Worm (Caenorhabditis elegans) whole organism, early embryonic: ENCODE measurements around the gene M02E1.3.
"Not testable (repeated sequence)": the region's sequence is repeated elsewhere in the genome, so short reads cannot be mapped to it uniquely, and the experiment has no call there.

Experiments used
- B0310.2 ChIP-seq: sonication (generic microtip); optimal IDR thresholded peaks from 2 replicates; lab custom pipeline; 2016; ENCODE audit warnings: mild to moderate bottlenecking, missing genetic modification characterization, missing compliant biosample characterization
- F13C5.2 ChIP-seq: sonication (generic microtip); optimal IDR thresholded peaks from 2 replicates; lab custom pipeline; 2017; ENCODE audit warnings: mild to moderate bottlenecking, missing genetic modification characterization, inconsistent platforms, missing compliant biosample characterization
- aly-1 ChIP-seq: sonication (generic microtip); optimal IDR thresholded peaks from 2 replicates; lab custom pipeline; 2016; ENCODE audit warnings: missing genetic modification characterization, missing compliant biosample characterization
- ama-1 ChIP-seq: fragments of 150-350 bp; optimal IDR thresholded peaks from 2 replicates; lab custom pipeline; 2014
- ceh-13 ChIP-seq: fragments of 200-800 bp; sonication (Bioruptor generic); optimal IDR thresholded peaks from 2 replicates; lab custom pipeline; 2018; ENCODE audit warnings: mild to moderate bottlenecking, missing genetic modification characterization, missing compliant biosample characterization
- ceh-36 ChIP-seq: sonication (generic microtip); optimal IDR thresholded peaks from 2 replicates; lab custom pipeline; 2016; ENCODE audit warnings: missing genetic modification characterization, inconsistent platforms, missing compliant biosample characterization
- ets-7 ChIP-seq: sonication (generic microtip); optimal IDR thresholded peaks from 2 replicates; lab custom pipeline; 2016; ENCODE audit warnings: missing genotype, missing genetic modification characterization, missing compliant biosample characterization
- flt-1 ChIP-seq: fragments of 200-800 bp; sonication (Bioruptor generic); IDR thresholded peaks from 2 replicates; pipeline ENCODE4 v1.3.6; 2022; ENCODE audit warnings: missing genetic modification characterization, missing compliant biosample characterization
- hmbx-1 ChIP-seq: sonication (generic microtip); optimal IDR thresholded peaks from 2 replicates; lab custom pipeline; 2016; ENCODE audit warnings: mild to moderate bottlenecking, missing genetic modification characterization, missing compliant biosample characterization
- hmg-4 ChIP-seq: fragments of 200-800 bp; sonication (Bioruptor generic); optimal IDR thresholded peaks from 2 replicates; lab custom pipeline; 2018; ENCODE audit warnings: mild to moderate bottlenecking, missing genetic modification characterization, missing compliant biosample characterization
- hnd-1 ChIP-seq: sonication (generic microtip); optimal IDR thresholded peaks from 2 replicates; lab custom pipeline; 2016; ENCODE audit warnings: missing genetic modification characterization, missing compliant biosample characterization
- pes-1 ChIP-seq: fragments of 200-800 bp; sonication (Bioruptor generic); IDR thresholded peaks from 2 replicates; pipeline ENCODE4 v1.3.6; 2022; ENCODE audit warnings: missing genetic modification reagents, missing genetic modification characterization, missing compliant biosample characterization
- scrt-1 ChIP-seq: fragments of 200-800 bp; sonication (Bioruptor generic); IDR thresholded peaks from 2 replicates; pipeline ENCODE4 v1.3.6; 2022; ENCODE audit warnings: missing genetic modification characterization, missing compliant biosample characterization
- sea-1 ChIP-seq: fragments of 200-800 bp; sonication (Bioruptor generic); conservative IDR thresholded peaks from 2 replicates; pipeline ENCODE4 v1.3.6; 2022; ENCODE audit warnings: missing genetic modification characterization, missing compliant biosample characterization
- tbx-11 ChIP-seq: fragments of 200-800 bp; sonication (Bioruptor generic); IDR thresholded peaks from 2 replicates; pipeline ENCODE4 v1.3.6; 2022; ENCODE audit warnings: missing genetic modification characterization, missing compliant biosample characterization
- tbx-37 ChIP-seq: fragments of 200-800 bp; sonication (Bioruptor generic); conservative IDR thresholded peaks from 2 replicates; pipeline ENCODE4 v1.3.6; 2022; ENCODE audit warnings: missing genetic modification reagents, missing genetic modification characterization, missing compliant biosample characterization
- tra-4 ChIP-seq: sonication (generic microtip); optimal IDR thresholded peaks from 2 replicates; lab custom pipeline; 2017; ENCODE audit warnings: missing genetic modification characterization, missing compliant biosample characterization

M02E1.3 gene

DNA sequence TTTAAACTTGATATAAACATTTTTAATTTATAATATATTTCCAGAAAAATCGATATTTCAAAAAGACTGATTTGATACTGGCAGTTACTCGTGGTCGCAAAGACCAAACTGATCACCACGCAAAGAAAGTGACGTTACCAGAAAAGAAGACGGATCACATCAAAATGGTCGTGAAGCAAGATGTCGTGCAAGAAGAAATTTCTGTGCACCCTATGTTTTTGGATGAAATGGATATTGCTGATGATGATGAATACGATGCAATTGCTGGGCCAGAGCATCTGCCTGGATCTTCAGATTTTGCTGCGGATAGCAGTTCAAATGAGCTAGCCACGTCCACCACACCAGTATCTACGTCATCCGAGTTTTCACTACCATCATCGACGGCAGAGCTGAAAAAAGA is 6.4 kb downstream of the M02E1.3 start:
- no peak for TF ChIP-seq hnd-1
- TF ChIP-seq ets-7 (tag; lab: Kevin White, UChicago), result no peak
- no peak for TF ChIP-seq ceh-36 (tag; lab: Kevin White, UChicago)
- no peak for TF ChIP-seq aly-1 (tag; lab: Kevin White, UChicago)
- TF ChIP-seq hmg-4 (GFP tag; lab: Kevin White, UChicago), result no peak
- TF ChIP-seq flt-1 (GFP tag; lab: Robert Waterston, UW), result no peak
- no peak for TF ChIP-seq tra-4
- no peak for TF ChIP-seq tbx-37 (GFP tag; lab: Robert Waterston, UW)

DNA sequence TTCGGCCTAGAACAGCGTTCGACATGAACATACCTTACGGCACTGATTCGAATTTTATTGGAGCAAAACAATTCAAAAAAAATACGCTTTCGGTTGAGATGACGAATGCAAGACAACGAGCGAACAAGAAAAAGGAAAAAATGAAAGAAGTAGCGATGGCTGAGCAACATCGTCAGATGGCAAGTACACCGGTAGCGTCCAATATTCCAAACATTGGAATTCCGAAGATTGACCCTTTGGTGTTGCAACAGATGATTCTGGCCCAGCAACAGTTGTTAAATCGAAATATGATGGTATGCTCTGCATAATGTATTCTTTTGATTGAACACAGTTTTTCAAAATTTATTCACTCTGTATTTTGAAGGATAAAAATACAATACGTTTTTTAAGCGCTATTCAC is 10.3 kb downstream of the M02E1.3 start:
- TF ChIP-seq ceh-13 (GFP tag; lab: Kevin White, UChicago) (no peak), aly-1 (tag; lab: Kevin White, UChicago) (no peak), ceh-36 (tag; lab: Kevin White, UChicago) (no peak), ama-1 (no peak), pes-1 (GFP tag; lab: Robert Waterston, UW) (no peak), B0310.2 (no peak), tbx-11 (GFP tag; lab: Robert Waterston, UW) (no peak), hmbx-1 (tag; lab: Kevin White, UChicago) (no peak), F13C5.2 (no peak), tbx-37 (GFP tag; lab: Robert Waterston, UW) (no peak), hnd-1 (no peak), tra-4 (no peak), scrt-1 (GFP tag; lab: Robert Waterston, UW) (no peak), sea-1 (GFP tag; lab: Robert Waterston, UW) (no peak), hmg-4 (GFP tag; lab: Kevin White, UChicago) (no peak), flt-1 (GFP tag; lab: Robert Waterston, UW) (no peak)

DNA sequence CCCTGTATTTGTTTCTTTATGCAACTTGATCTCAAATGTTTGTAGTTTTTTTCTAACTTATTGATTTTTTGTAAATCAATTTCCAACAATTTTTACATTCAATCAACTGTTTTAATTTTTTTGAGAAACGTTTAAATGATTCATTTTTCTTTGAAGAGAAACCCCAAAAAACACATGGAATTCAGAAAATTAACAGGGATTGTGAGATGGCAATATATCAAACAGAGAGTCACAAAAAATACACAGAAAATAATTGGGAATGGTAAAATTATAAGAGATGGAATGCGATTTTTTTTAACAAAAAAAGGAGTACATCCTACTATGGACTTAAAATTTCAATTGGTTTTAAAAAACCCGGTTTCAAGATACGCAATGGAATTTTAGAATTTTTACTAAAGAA is 12.1 kb downstream of the M02E1.3 start:
- TF ChIP-seq aly-1 (tag; lab: Kevin White, UChicago) (no peak), tra-4 (no peak), tbx-37 (GFP tag; lab: Robert Waterston, UW) (no peak), F13C5.2 (no peak), tbx-11 (GFP tag; lab: Robert Waterston, UW) (no peak), hmbx-1 (tag; lab: Kevin White, UChicago) (no peak), ceh-13 (GFP tag; lab: Kevin White, UChicago) (no peak), ceh-36 (tag; lab: Kevin White, UChicago) (no peak), scrt-1 (GFP tag; lab: Robert Waterston, UW) (no peak), hnd-1 (no peak), B0310.2 (no peak), ets-7 (tag; lab: Kevin White, UChicago) (no peak)

DNA sequence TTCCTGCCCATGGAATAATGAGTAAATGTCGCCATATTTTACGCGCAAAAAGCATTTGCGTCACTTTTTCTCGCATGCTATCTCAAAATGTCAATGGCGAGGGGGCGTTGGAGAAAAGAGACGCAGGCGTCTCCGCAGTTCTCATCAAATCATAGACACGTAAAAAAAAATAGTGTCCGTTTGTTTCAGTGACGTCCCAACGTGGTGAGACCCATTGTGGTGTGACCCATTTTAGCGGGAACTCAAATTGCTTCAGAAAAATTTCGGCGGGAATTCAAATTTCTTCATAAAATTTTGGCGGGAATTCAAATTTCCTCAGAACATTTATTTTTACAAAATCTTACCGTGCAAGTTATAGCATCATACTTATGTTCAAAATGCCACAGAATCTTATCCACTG is 21.5 kb downstream of the M02E1.3 start:
- TF ChIP-seq tra-4 (no peak), hnd-1 (no peak), F13C5.2 (no peak), hmbx-1 (tag; lab: Kevin White, UChicago) (no peak), ceh-13 (GFP tag; lab: Kevin White, UChicago) (no peak), ceh-36 (tag; lab: Kevin White, UChicago) (no peak), B0310.2 (no peak), pes-1 (GFP tag; lab: Robert Waterston, UW) (no peak)

DNA sequence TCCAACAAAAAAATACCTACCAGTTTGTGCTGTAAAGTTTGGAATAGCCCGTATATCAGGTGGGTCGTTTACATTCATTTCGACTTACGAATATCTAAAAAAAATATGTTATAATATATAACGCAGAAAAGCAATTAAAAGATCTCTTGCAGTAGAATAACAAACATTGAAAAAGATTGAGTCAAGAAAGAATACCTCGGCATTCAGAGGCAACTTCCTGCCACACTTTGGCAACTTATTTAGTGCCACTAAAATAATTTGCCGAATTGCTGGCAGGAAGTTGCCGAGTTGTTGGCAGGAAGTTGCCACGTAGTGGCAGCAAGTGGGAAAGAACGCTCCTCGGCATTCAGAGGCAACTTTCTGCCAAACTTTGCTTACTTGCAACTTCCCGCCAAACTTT is 24.8 kb downstream of the M02E1.3 start, which contains the start of gene C04E7.3:
TSS of gene C04E7.3 (minus strand) at position 101 of the 400 bp plus-strand sequence.
- not testable (repeated sequence) for TF ChIP-seq F13C5.2; tbx-37 (GFP tag; lab: Robert Waterston, UW); sea-1 (GFP tag; lab: Robert Waterston, UW)

DNA sequence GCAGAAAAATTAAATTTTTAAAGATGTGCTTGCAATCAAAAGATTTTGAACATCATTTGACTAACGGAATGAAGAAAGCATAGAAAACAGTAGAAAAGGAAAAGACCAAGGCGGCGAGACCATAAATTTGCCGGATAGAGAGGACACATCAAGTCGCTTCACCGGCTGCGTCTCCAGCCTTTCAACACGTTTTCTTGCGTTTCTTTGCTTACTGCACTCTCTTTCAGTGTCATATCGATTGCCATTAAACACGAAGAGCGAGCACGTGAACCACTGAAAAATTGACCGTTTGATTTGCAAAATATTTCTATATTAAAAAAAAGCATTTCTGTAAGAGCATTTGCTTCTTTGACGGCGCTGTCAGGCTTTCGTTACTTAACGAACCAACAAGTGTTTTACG is 25.8 kb downstream of the M02E1.3 start:
- TF ChIP-seq hmbx-1 (tag; lab: Kevin White, UChicago) (no peak), ceh-36 (tag; lab: Kevin White, UChicago) (no peak), ama-1 (no peak), hnd-1 (no peak), tra-4 (no peak)

DNA sequence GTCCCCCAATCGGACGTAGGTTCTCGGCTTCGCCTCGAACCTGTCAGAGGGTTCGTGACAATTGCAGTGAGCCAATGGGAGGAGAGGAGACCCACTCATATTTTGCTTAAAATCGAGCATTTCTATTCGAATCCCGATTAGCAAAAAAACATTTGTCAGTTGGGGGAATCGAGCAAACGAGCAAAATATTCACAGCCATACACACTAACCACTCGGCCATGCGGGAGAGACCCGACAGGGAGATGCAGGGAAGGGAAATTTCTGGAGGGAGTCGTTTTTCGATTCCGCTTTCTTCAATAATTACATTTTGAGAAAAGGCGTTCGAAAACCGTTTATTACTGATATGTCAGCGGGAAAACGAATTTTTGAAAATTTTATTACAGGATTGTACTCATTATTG is 29.1 kb downstream of the M02E1.3 start:
- TF ChIP-seq flt-1 (GFP tag; lab: Robert Waterston, UW) (peak; percentile 93), pes-1 (GFP tag; lab: Robert Waterston, UW) (peak; percentile 93), tbx-11 (GFP tag; lab: Robert Waterston, UW) (peak; percentile 87), scrt-1 (GFP tag; lab: Robert Waterston, UW) (peak; percentile 91), sea-1 (GFP tag; lab: Robert Waterston, UW) (peak; percentile 90), tbx-37 (GFP tag; lab: Robert Waterston, UW) (peak; percentile 89), ceh-36 (tag; lab: Kevin White, UChicago) (peak; percentile 18)

DNA sequence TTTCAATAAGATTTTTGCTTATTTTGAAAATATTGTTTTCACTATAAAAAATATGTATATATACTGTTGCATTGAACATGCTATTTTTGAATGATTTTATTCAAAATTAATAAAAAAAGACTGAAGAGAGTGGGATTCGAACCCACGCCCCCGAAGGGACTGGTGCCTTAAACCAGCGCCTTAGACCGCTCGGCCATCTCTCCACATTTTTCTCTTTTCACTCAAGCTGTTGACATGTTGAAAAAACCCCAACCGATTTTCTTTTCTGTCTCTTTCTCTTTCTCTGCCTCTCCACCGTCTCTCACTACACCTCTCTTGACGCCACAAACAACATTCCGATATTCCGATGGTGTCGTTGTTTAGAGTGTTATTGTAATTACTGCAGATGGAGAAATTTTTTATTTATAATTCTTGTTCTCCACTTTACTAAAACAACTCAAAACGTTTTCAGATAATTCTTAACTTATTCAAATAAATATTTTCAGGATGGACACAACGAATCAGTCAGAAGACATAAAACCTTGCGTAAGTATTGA is 30.9 kb downstream of the M02E1.3 start, which contains the start of gene sor-3:
TSS of gene sor-3 (plus strand) at position 486 of the 536 bp plus-strand sequence.
- TF ChIP-seq ceh-13 (GFP tag; lab: Kevin White, UChicago), result peak; percentile 70
- peak; percentile 62 for TF ChIP-seq ets-7 (tag; lab: Kevin White, UChicago)
- TF ChIP-seq ceh-36 (tag; lab: Kevin White, UChicago), result peak; percentile 78
- TF ChIP-seq hmg-4 (GFP tag; lab: Kevin White, UChicago), result peak; percentile 94
- TF ChIP-seq B0310.2, result peak; percentile 65
- peak; percentile 85 for TF ChIP-seq flt-1 (GFP tag; lab: Robert Waterston, UW)
- peak; percentile 96 for TF ChIP-seq F13C5.2
- peak; percentile 65 for TF ChIP-seq hmbx-1 (tag; lab: Kevin White, UChicago)
- peak; percentile 75 for TF ChIP-seq tra-4
- peak; percentile 90 for TF ChIP-seq tbx-11 (GFP tag; lab: Robert Waterston, UW)
- TF ChIP-seq ama-1, result no peak
- peak; percentile 91 for TF ChIP-seq sea-1 (GFP tag; lab: Robert Waterston, UW)
- peak; percentile 69 for TF ChIP-seq aly-1 (tag; lab: Kevin White, UChicago)
- peak; percentile 85 for TF ChIP-seq hnd-1
- peak; percentile 94 for TF ChIP-seq tbx-37 (GFP tag; lab: Robert Waterston, UW)
- peak; percentile 90 for TF ChIP-seq scrt-1 (GFP tag; lab: Robert Waterston, UW)
- TF ChIP-seq pes-1 (GFP tag; lab: Robert Waterston, UW), result peak; percentile 91
